Worm (Caenorhabditis elegans): ENCODE data around the gene rps-29.

DNA sequence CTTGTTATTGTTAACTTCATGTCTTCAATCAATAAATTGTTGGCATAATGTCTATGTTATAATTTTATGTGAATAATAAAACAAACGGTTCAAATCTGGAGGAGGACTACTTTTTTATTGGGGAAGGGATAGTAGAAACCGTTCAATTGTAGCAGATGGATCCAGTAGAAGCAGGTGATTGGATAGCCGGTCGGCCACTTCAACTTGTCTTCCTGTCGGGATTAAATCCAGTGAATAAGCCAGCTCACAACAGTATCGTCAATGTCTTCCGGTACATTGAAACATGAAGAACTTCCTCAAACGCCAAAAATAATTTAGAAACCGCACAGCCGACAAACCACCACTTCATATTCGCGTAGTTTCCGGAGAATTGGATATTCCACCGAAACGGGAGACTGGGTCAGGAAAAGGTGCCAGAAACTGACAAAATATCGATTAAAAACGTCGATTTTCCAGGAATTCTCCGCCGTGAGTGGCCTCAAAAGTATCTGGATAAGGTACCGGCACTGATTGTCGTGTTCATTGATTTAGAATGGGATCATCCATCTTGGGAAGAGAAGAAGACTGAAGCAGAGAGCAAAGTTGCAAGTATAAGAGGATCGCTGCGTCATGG is 990 bp downstream of the rps-29 start, which contains the start of gene trpp-11:
- no peak for TF ChIP-seq pat-9 (tag; optimal IDR thresholded peaks at IDR 0.05)
- no peak for TF ChIP-seq rnt-1 (tag; optimal IDR thresholded peaks at IDR 0.05)

Measured in whole organism, late embryonic.